Worm (Caenorhabditis elegans): ENCODE data around the gene R12B2.3.
A peak's percentile ranks its signal among the peaks of the same experiment; 100 is the strongest.

R12B2.3 gene

DNA sequence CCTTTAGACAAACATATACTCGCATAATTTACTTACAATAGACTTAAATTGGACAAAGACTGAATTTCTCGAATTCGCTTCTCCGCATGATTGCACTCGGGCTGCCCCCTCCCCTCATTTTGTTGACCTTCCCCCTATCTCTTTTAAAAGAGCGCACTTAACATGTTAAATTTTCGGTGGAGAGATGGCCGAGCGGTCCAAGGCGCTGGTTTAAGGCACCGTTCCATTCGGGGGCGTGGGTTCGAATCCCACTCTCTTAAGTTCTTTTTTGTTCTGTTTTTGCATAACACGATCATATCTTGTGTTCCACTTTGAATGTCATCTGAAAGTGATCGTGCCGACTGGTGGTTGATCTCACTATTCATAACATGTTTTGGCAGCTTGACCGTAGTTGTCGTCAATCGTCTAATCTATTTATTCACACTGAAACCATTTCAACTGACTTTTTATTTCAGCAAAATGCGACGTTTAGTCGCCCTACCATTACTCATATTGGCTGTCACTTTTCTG lies 35.6 kb upstream of the R12B2.3 start, which contains the start of gene cutl-23 (continued):
- TF ChIP-seq chd-7 (tag; optimal IDR thresholded peaks at IDR 0.05), result no peak
- TF ChIP-seq bed-2 (GFP tag; IDR thresholded peaks at IDR 0.05), result no peak
- TF ChIP-seq attf-5 (GFP tag; optimal IDR thresholded peaks at IDR 0.05), result peak; percentile 44
- TF ChIP-seq sea-2 (GFP tag; IDR thresholded peaks at IDR 0.05), result no peak
- no peak for TF ChIP-seq aptf-3 (GFP tag; IDR thresholded peaks at IDR 0.05)
- TF ChIP-seq pbrm-1 (GFP tag; IDR thresholded peaks at IDR 0.05), result peak; percentile 59; the same call in 1 of the 2 replicates
- peak; percentile 94 for TF ChIP-seq tbp1 (GFP tag; optimal IDR thresholded peaks at IDR 0.05)
- TF ChIP-seq zfh-2 (GFP tag; conservative IDR thresholded peaks at IDR 0.05), result peak; percentile 37; the same call in 1 of the 2 replicates
- TF ChIP-seq B0019.2 (GFP tag; conservative IDR thresholded peaks at IDR 0.05), result no peak
- TF ChIP-seq hrde-1 (tag; optimal IDR thresholded peaks at IDR 0.05; ENCODE audit: borderline replicate concordance), result peak; percentile 42
- TF ChIP-seq nhr-179 (tag; optimal IDR thresholded peaks at IDR 0.05), result peak; percentile 20
- TF ChIP-seq mes-4 (tag; optimal IDR thresholded peaks at IDR 0.05), result peak; percentile 1

DNA sequence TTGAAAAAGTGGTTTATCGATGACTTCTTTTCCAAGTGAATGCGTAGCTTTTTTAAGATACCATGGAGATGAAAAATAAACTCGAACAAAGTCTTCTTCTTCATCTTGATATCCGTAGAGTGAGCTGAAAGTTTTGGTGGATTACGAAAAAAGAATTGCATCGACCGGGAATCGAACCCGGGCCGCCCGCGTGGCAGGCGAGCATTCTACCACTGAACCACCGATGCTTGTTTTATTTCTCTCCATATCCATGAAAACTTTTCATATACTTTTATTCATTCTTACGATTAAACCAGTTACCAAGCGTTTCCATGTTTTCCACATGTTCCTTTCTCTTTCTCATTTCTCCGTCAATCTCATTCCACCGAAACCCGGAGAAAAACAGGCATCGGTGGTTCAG lies 23.3 kb upstream of the R12B2.3 start:
- TF ChIP-seq ztf-25 (GFP tag; IDR thresholded peaks at IDR 0.05) (0 out of 2 replicates have a peak, but pooled peaks have one; percentile 62), B0035.1 (tag; optimal IDR thresholded peaks at IDR 0.05) (no peak), Y53G8AR.9 (GFP tag; conservative IDR thresholded peaks at IDR 0.05) (no peak), xnd-1 (tag; optimal IDR thresholded peaks at IDR 0.05) (no peak), lsl-1 (GFP tag; optimal IDR thresholded peaks at IDR 0.05) (peak; percentile 18), hmg-20 (GFP tag; IDR thresholded peaks at IDR 0.05) (no peak), Y79H2A.3 (GFP tag; conservative IDR thresholded peaks at IDR 0.05) (no peak), egrh-3 (GFP tag; IDR thresholded peaks at IDR 0.05) (no peak), cebp-2 (GFP tag; IDR thresholded peaks at IDR 0.05) (no peak), K12H6.12 (tag; optimal IDR thresholded peaks at IDR 0.05) (no peak), let-607 (tag; optimal IDR thresholded peaks at IDR 0.05) (no peak), pha-4 (tag; optimal IDR thresholded peaks at IDR 0.05) (no peak), attf-6 (GFP tag; IDR thresholded peaks at IDR 0.05) (no peak), nhr-27 (tag; optimal IDR thresholded peaks at IDR 0.05) (no peak), egl-18 (GFP tag; IDR thresholded peaks at IDR 0.05) (no peak), rcor-1 (GFP tag; IDR thresholded peaks at IDR 0.05) (no peak), lin-40 (tag; optimal IDR thresholded peaks at IDR 0.05) (no peak), rpc-1 (optimal IDR thresholded peaks at IDR 0.05) (peak; percentile 60), rpc-1 (tag; optimal IDR thresholded peaks at IDR 0.05) (peak; percentile 81), let-526 (GFP tag; IDR thresholded peaks at IDR 0.05) (no peak), attf-3 (GFP tag; conservative IDR thresholded peaks at IDR 0.05) (0 out of 2 replicates have a peak, but pooled peaks have one; percentile 60), repo-1 (tag; optimal IDR thresholded peaks at IDR 0.05) (no peak), tlf-1 (GFP tag; optimal IDR thresholded peaks at IDR 0.05) (no peak), atf-7 (tag; optimal IDR thresholded peaks at IDR 0.05) (no peak), nhr-120 (GFP tag; IDR thresholded peaks at IDR 0.05) (no peak), nfyb-1 (GFP tag; IDR thresholded peaks at IDR 0.05) (no peak), somi-1 (GFP tag; optimal IDR thresholded peaks at IDR 0.05) (no peak), dpff-1 (tag; optimal IDR thresholded peaks at IDR 0.05) (no peak), nhr-179 (tag; optimal IDR thresholded peaks at IDR 0.05) (no peak), ceh-79 (tag; optimal IDR thresholded peaks at IDR 0.05) (no peak), bed-1 (GFP tag; IDR thresholded peaks at IDR 0.05) (no peak), madf-6 (GFP tag; IDR thresholded peaks at IDR 0.05) (peak; percentile 46; the same call in 1 of the 2 replicates), ZK185.1 (tag; optimal IDR thresholded peaks at IDR 0.05; ENCODE audit: poor library complexity, severe bottlenecking) (no peak), ceh-100 (GFP tag; IDR thresholded peaks at IDR 0.05) (no peak), rec-8 (tag; optimal IDR thresholded peaks at IDR 0.05) (no peak), T07F8.4 (tag; optimal IDR thresholded peaks at IDR 0.05) (no peak), ekl-4 (GFP tag; IDR thresholded peaks at IDR 0.05) (no peak)

All from whole organism, young adult.